Fruit fly (Drosophila melanogaster): ENCODE results near the gene CG43693.

DNA sequence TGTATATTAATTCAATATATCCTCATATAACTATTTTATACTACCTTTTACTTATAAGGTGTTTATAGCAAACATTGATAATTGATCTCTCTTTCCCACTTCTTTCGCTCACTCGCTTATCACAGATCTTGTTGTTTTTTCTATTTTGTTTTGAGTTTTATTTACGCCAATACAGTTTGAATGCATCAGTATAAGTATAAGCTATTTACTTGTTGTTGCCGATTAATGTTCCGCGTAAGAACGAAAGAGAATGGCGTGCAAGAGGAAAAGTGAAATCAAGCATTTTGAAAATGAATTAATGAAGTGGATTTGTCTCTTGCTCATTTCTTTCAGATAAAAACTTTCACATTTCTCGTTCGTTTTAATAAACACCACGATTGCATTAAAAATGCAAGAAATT lies 32.4 kb upstream of the CG43693 start:
- TF ChIP-seq CG8478 (optimal IDR thresholded peaks at IDR 0.05) (no peak), CTCF (optimal IDR thresholded peaks at IDR 0.05) (no peak)
